Worm (Caenorhabditis elegans) whole organism, midembryonic: Measurements from ENCODE around the gene F28H7.3.

Experiments used
- cog-1 ChIP-seq: sonication (generic microtip); optimal IDR thresholded peaks from 2 replicates; lab custom pipeline; 2016; ENCODE audit warnings: missing genetic modification characterization, missing compliant biosample characterization
- med-1 ChIP-seq: sonication (generic microtip); optimal IDR thresholded peaks from 2 replicates; lab custom pipeline; 2017; ENCODE audit warnings: missing genetic modification characterization, mild to moderate bottlenecking, missing compliant biosample characterization, antibody characterized with exemption, missing genetic modification reagents; ENCODE audit not compliant: insufficient read depth
- ref-1 ChIP-seq: fragments of 200-800 bp; sonication (Bioruptor generic); conservative IDR thresholded peaks from 2 replicates; pipeline ENCODE4 v1.3.6; 2022; ENCODE audit warnings: missing genetic modification reagents, missing genetic modification characterization, missing compliant biosample characterization

- TF ChIP-seq cog-1 (tag; lab: Kevin White, UChicago) (no peak), ref-1 (GFP tag; lab: Robert Waterston, UW) (no peak), med-1 (no peak)
These were observed 36.8 kb downstream of the F28H7.3 start for ce11 chrV:10713704-10714239.
